Fruit fly (Drosophila melanogaster): ENCODE data around the gene Vha100-4.

Vha100-4 gene

dm6 chr3R:18396801-18397604 lies 7.4 kb upstream of the Vha100-4 start, which contains the start of gene Vti1b (continued):
- peak; percentile 84 for TF ChIP-seq disco-r (GFP tag; optimal IDR thresholded peaks at IDR 0.05)
- peak; percentile 85 for TF ChIP-seq pnt (GFP tag; optimal IDR thresholded peaks at IDR 0.05)
- TF ChIP-seq gcm (GFP tag; optimal IDR thresholded peaks at IDR 0.05), result peak; percentile 88
- peak; percentile 82 for TF ChIP-seq Nf-YB (GFP tag; optimal IDR thresholded peaks at IDR 0.05)
- peak; percentile 88 for TF ChIP-seq Lim3 (GFP tag; IDR thresholded peaks at IDR 0.05)
- TF ChIP-seq CG10462 (GFP tag; optimal IDR thresholded peaks at IDR 0.05), result peak; percentile 75
- peak; percentile 96 for TF ChIP-seq Drgx (GFP tag; IDR thresholded peaks at IDR 0.05)
- TF ChIP-seq lab (GFP tag; optimal IDR thresholded peaks at IDR 0.05), result peak; percentile 97
- TF ChIP-seq CG17359 (tag; optimal IDR thresholded peaks at IDR 0.05), result peak; percentile 97
- peak; percentile 93 for TF ChIP-seq unpg (GFP tag; optimal IDR thresholded peaks at IDR 0.05)
- peak; percentile 86 for TF ChIP-seq fd64A (GFP tag; optimal IDR thresholded peaks at IDR 0.05)
- peak; percentile 88 for TF ChIP-seq CG11247 (GFP tag; IDR thresholded peaks at IDR 0.05)
- no peak for TF ChIP-seq hkb (optimal IDR thresholded peaks at IDR 0.05)
- peak; percentile 91 for TF ChIP-seq hkb (GFP tag; IDR thresholded peaks at IDR 0.05)
- peak; percentile 62 for TF ChIP-seq Poxn (GFP tag; IDR thresholded peaks at IDR 0.05)
- peak; percentile 71 for TF ChIP-seq CG7928 (GFP tag; optimal IDR thresholded peaks at IDR 0.05)
- TF ChIP-seq CG11085 (GFP tag; IDR thresholded peaks at IDR 0.05), result peak; percentile 85
- peak; percentile 60 for TF ChIP-seq CG17912 (GFP tag; optimal IDR thresholded peaks at IDR 0.05)
- peak; percentile 62 for TF ChIP-seq CG10565 (GFP tag; optimal IDR thresholded peaks at IDR 0.05)
- peak; percentile 97 for TF ChIP-seq CG2120 (GFP tag; optimal IDR thresholded peaks at IDR 0.05)
- TF ChIP-seq chn (GFP tag; optimal IDR thresholded peaks at IDR 0.05), result peak; percentile 96
- peak; percentile 86 to 94 for TF ChIP-seq Pdp1 (GFP tag; optimal IDR thresholded peaks at IDR 0.05)
- TF ChIP-seq CG12942 (GFP tag; optimal IDR thresholded peaks at IDR 0.05), result peak; percentile 90
- peak; percentile 90 for TF ChIP-seq Mes4 (GFP tag; optimal IDR thresholded peaks at IDR 0.05)
- peak; percentile 87 for TF ChIP-seq sr (GFP tag; IDR thresholded peaks at IDR 0.05)
- TF ChIP-seq CG11560 (tag; IDR thresholded peaks at IDR 0.05), result peak; percentile 75; the same call in 2 of the 3 replicates
- TF ChIP-seq CG16813 (GFP tag; IDR thresholded peaks at IDR 0.05; ENCODE audit: partially characterized antibody), result no peak
- TF ChIP-seq CG2129 (GFP tag; IDR thresholded peaks at IDR 0.05; ENCODE audit: partially characterized antibody), result no peak
- TF ChIP-seq CG15269 (tag; optimal IDR thresholded peaks at IDR 0.05), result peak; percentile 93
- no peak for TF ChIP-seq Sin3A (optimal IDR thresholded peaks at IDR 0.05)
- TF ChIP-seq CG8944 (GFP tag; optimal IDR thresholded peaks at IDR 0.05), result peak; percentile 91
- peak; percentile 70 for TF ChIP-seq ham (GFP tag; IDR thresholded peaks at IDR 0.05)
- peak; percentile 96 for TF ChIP-seq Hsf (GFP tag; optimal IDR thresholded peaks at IDR 0.05)
- peak; percentile 89 for TF ChIP-seq ewg (GFP tag; optimal IDR thresholded peaks at IDR 0.05)
- TF ChIP-seq sisA (GFP tag; IDR thresholded peaks at IDR 0.05), result peak; percentile 96
- TF ChIP-seq chif (GFP tag; optimal IDR thresholded peaks at IDR 0.05), result peak; percentile 93 to 97
- TF ChIP-seq Ets65A (GFP tag), result peak; percentile 99
- peak; percentile 92 for TF ChIP-seq ttk (GFP tag; IDR thresholded peaks at IDR 0.05)
- peak; percentile 91 for TF ChIP-seq CG9609 (GFP tag; optimal IDR thresholded peaks at IDR 0.05)
- TF ChIP-seq sc (optimal IDR thresholded peaks at IDR 0.05), result no peak
- TF ChIP-seq sc (GFP tag; optimal IDR thresholded peaks at IDR 0.05), result peak; percentile 93
- TF ChIP-seq CG32767 (GFP tag; IDR thresholded peaks at IDR 0.05), result peak; percentile 92
- TF ChIP-seq CG18476 (GFP tag; optimal IDR thresholded peaks at IDR 0.05), result peak; percentile 91
- peak; percentile 94 for TF ChIP-seq Dad (GFP tag; optimal IDR thresholded peaks at IDR 0.05)
- peak; percentile 93 for TF ChIP-seq CG8089 (GFP tag; optimal IDR thresholded peaks at IDR 0.05)
- TF ChIP-seq Dbx (GFP tag; IDR thresholded peaks at IDR 0.05), result peak; percentile 88
- TF ChIP-seq ap (GFP tag; IDR thresholded peaks at IDR 0.05), result peak; percentile 87
- peak; percentile 89 for TF ChIP-seq scrt (GFP tag; optimal IDR thresholded peaks at IDR 0.05)
- peak; percentile 89 for TF ChIP-seq onecut (GFP tag; IDR thresholded peaks at IDR 0.05)
- TF ChIP-seq exex (tag; optimal IDR thresholded peaks at IDR 0.05), result peak; percentile 85

Data from whole organism, embryonic.